Worm (Caenorhabditis elegans): ENCODE measurements around the gene sre-47.

sre-47 gene

ce11 chrII:13973514-13973913 is 10.9 kb downstream of the sre-47 start, which contains the start of gene Y39G8B.1:
Gene Y39G8B.1, minus strand, starts transcription at chrII:13973812.
- TF ChIP-seq pha-4 (tag; optimal IDR thresholded peaks at IDR 0.05) (peak; percentile 5), elt-2 (tag; optimal IDR thresholded peaks at IDR 0.05) (peak; percentile 52), aly-2 (tag; optimal IDR thresholded peaks at IDR 0.05) (no peak), pqm-1 (tag; optimal IDR thresholded peaks at IDR 0.05) (peak; percentile 24), ceh-28 (tag; optimal IDR thresholded peaks at IDR 0.05) (peak; percentile 7), skn-1 (tag; optimal IDR thresholded peaks at IDR 0.05) (peak; percentile 3), nhr-23 (tag; optimal IDR thresholded peaks at IDR 0.05) (peak; percentile 43), zag-1 (tag; optimal IDR thresholded peaks at IDR 0.05) (no peak)

ce11 chrII:13972199-13972598 is 12.3 kb downstream of the sre-47 start:
- TF ChIP-seq hmg-11 (tag; optimal IDR thresholded peaks at IDR 0.05) (no peak), jun-1 (tag; optimal IDR thresholded peaks at IDR 0.05) (no peak), elt-2 (tag; optimal IDR thresholded peaks at IDR 0.05) (no peak), nhr-12 (tag; optimal IDR thresholded peaks at IDR 0.05) (no peak), lin-39 (tag; optimal IDR thresholded peaks at IDR 0.05) (no peak), nhr-28 (tag; optimal IDR thresholded peaks at IDR 0.05) (no peak), skn-1 (tag; optimal IDR thresholded peaks at IDR 0.05) (no peak), nhr-237 (tag; optimal IDR thresholded peaks at IDR 0.05) (no peak), nfya-1 (tag; optimal IDR thresholded peaks at IDR 0.05; ENCODE audit: insufficient read depth) (no peak), daf-12 (tag; optimal IDR thresholded peaks at IDR 0.05) (no peak), elt-3 (tag; optimal IDR thresholded peaks at IDR 0.05) (no peak), nhr-11 (tag; optimal IDR thresholded peaks at IDR 0.05) (no peak), fkh-10 (GFP tag; optimal IDR thresholded peaks at IDR 0.05) (no peak), eor-1 (tag; optimal IDR thresholded peaks at IDR 0.05) (no peak), fkh-2 (tag; optimal IDR thresholded peaks at IDR 0.05) (no peak)

- no peak for TF ChIP-seq nhr-67 (tag; optimal IDR thresholded peaks at IDR 0.05)
- no peak for TF ChIP-seq ceh-9 (tag; optimal IDR thresholded peaks at IDR 0.05)
- no peak for TF ChIP-seq nhr-43 (tag; optimal IDR thresholded peaks at IDR 0.05; ENCODE audit: poor library complexity, severe bottlenecking)
- TF ChIP-seq nhr-11 (tag; optimal IDR thresholded peaks at IDR 0.05) = no peak
- TF ChIP-seq snpc-4 (tag; optimal IDR thresholded peaks at IDR 0.05) = no peak
- TF ChIP-seq jun-1 (tag; optimal IDR thresholded peaks at IDR 0.05) = no peak
- TF ChIP-seq elt-1 (tag; optimal IDR thresholded peaks at IDR 0.05) = no peak
Observed at ce11 chrII:13968979-13969378, 15.5 kb downstream of the sre-47 start, which contains the start of gene sre-43. Gene sre-43, minus strand, starts transcription at chrII:13969079.

- TF ChIP-seq nhr-43 (tag; optimal IDR thresholded peaks at IDR 0.05; ENCODE audit: poor library complexity, severe bottlenecking) = no peak
- TF ChIP-seq zag-1 (tag; optimal IDR thresholded peaks at IDR 0.05) = no peak
- no peak for TF ChIP-seq nhr-28 (tag; optimal IDR thresholded peaks at IDR 0.05)
Observed at ce11 chrII:13966242-13966641, 18.2 kb downstream of the sre-47 start, which contains the start of gene W07G1.7. Gene W07G1.7, minus strand, starts transcription at chrII:13966342.

ce11 chrII:13964325-13964724 is 20.1 kb downstream of the sre-47 start:
- TF ChIP-seq ztf-11 (tag; optimal IDR thresholded peaks at IDR 0.05) (no peak), R02D3.7 (tag; optimal IDR thresholded peaks at IDR 0.05) (no peak), ceh-16 (tag; optimal IDR thresholded peaks at IDR 0.05) (no peak), skn-1 (tag; optimal IDR thresholded peaks at IDR 0.05) (no peak), egl-27 (tag; optimal IDR thresholded peaks at IDR 0.05) (no peak), unc-39 (tag; optimal IDR thresholded peaks at IDR 0.05) (no peak), jun-1 (tag; optimal IDR thresholded peaks at IDR 0.05) (no peak), mml-1 (tag; optimal IDR thresholded peaks at IDR 0.05) (no peak), ama-1 (optimal IDR thresholded peaks at IDR 0.05) (no peak), elt-3 (tag; optimal IDR thresholded peaks at IDR 0.05) (no peak), mdl-1 (tag; optimal IDR thresholded peaks at IDR 0.05) (no peak)

- TF ChIP-seq jun-1 (tag; optimal IDR thresholded peaks at IDR 0.05) (no peak), elt-1 (tag; optimal IDR thresholded peaks at IDR 0.05) (no peak)
Observed at ce11 chrII:13962319-13962718, 22.1 kb downstream of the sre-47 start, which contains the start of gene rpi-1. Gene rpi-1, minus strand, starts transcription at chrII:13962419.
